3 fruit fly cellular contexts compared by ENCODE assay signal in genomic region chr3R:23149021-23149571, dm6.
A peak's percentile ranks its signal among the peaks of the same experiment; 100 is the strongest.
TF ChIP-seq lines count a peak whose summit lies in the region.

No protein-coding gene starts in this region.

TF ChIP-seq in whole organism, embryonic, 481 proteins besides CTCF, POLR2A, EP300 and RAD21 (continued from another document and continues in another):
- TF ChIP-seq CG33557 (GFP tag; optimal IDR thresholded peaks at IDR 0.05; lab: Kevin White, UChicago) (peak; percentile 62), Dp (GFP tag; optimal IDR thresholded peaks at IDR 0.05; lab: Kevin White, UChicago) (no peak), fu2 (GFP tag; optimal IDR thresholded peaks at IDR 0.05; lab: Kevin White, UChicago) (no peak), Atf3 (GFP tag; optimal IDR thresholded peaks at IDR 0.05; lab: Kevin White, UChicago) (no peak), Atf-2 (GFP tag; optimal IDR thresholded peaks at IDR 0.05; lab: Kevin White, UChicago) (no peak), Scr (GFP tag; IDR thresholded peaks at IDR 0.05; lab: Robert Waterston, UW; ENCODE audit: partially characterized antibody) (no peak), CG6854 (GFP tag; optimal IDR thresholded peaks at IDR 0.05; lab: Kevin White, UChicago) (no peak), exex (tag; optimal IDR thresholded peaks at IDR 0.05; lab: Kevin White, UChicago) (no peak), Side (GFP tag; optimal IDR thresholded peaks at IDR 0.05; lab: Kevin White, UChicago) (no peak), Lhr (GFP tag; optimal IDR thresholded peaks at IDR 0.05; lab: Kevin White, UChicago) (no peak), MESR4 (GFP tag; optimal IDR thresholded peaks at IDR 0.05; lab: Kevin White, UChicago) (no peak), Neu2 (GFP tag; optimal IDR thresholded peaks at IDR 0.05; lab: Kevin White, UChicago; ENCODE audit: borderline replicate concordance) (no peak), run (tag; optimal IDR thresholded peaks at IDR 0.05; lab: Kevin White, UChicago) (no peak), CG34224 (GFP tag; IDR thresholded peaks at IDR 0.05; lab: Robert Waterston, UW; ENCODE audit: partially characterized antibody) (no peak), ro (GFP tag; IDR thresholded peaks at IDR 0.05; lab: Robert Waterston, UW) (no peak), CG42726 (GFP tag; IDR thresholded peaks at IDR 0.05; lab: Robert Waterston, UW; ENCODE audit: partially characterized antibody) (no peak), vfl (GFP tag; optimal IDR thresholded peaks at IDR 0.05; lab: Kevin White, UChicago) (no peak), CG3995 (GFP tag; optimal IDR thresholded peaks at IDR 0.05; lab: Kevin White, UChicago) (no peak), p53 (GFP tag; optimal IDR thresholded peaks at IDR 0.05; lab: Kevin White, UChicago) (no peak), CG17385 (GFP tag; optimal IDR thresholded peaks at IDR 0.05; lab: Kevin White, UChicago) (peak; percentile 3), chinmo (GFP tag; IDR thresholded peaks at IDR 0.05; lab: Robert Waterston, UW; ENCODE audit: partially characterized antibody) (no peak), CHES-1-like (GFP tag; optimal IDR thresholded peaks at IDR 0.05; lab: Kevin White, UChicago) (no peak), Ets65A (GFP tag; lab: Kevin White, UChicago) (peak; percentile 61), unc-4 (GFP tag; IDR thresholded peaks at IDR 0.05; lab: Robert Waterston, UW; ENCODE audit: partially characterized antibody) (no peak), Kr (GFP tag; optimal IDR thresholded peaks at IDR 0.05; lab: Kevin White, UChicago) (no peak), CG11695 (GFP tag; IDR thresholded peaks at IDR 0.05; lab: Robert Waterston, UW) (0 out of 3 replicates have a peak, but pooled peaks have one; percentile 25), crol (GFP tag; IDR thresholded peaks at IDR 0.05; lab: Robert Waterston, UW) (no peak), dati (GFP tag; IDR thresholded peaks at IDR 0.05; lab: Robert Waterston, UW) (no peak), CG16815 (GFP tag; optimal IDR thresholded peaks at IDR 0.05; lab: Kevin White, UChicago) (peak; percentile 60), CG4730 (GFP tag; IDR thresholded peaks at IDR 0.05; lab: Robert Waterston, UW) (no peak), otp (GFP tag; IDR thresholded peaks at IDR 0.05; lab: Robert Waterston, UW) (no peak), CG7963 (GFP tag; IDR thresholded peaks at IDR 0.05; lab: Robert Waterston, UW; ENCODE audit: partially characterized antibody) (no peak), Sry-β (GFP tag; optimal IDR thresholded peaks at IDR 0.05; lab: Kevin White, UChicago) (peak; percentile 33), CG12391 (tag; optimal IDR thresholded peaks at IDR 0.05; lab: Kevin White, UChicago) (peak; percentile 63), az2 (GFP tag; optimal IDR thresholded peaks at IDR 0.05; lab: Kevin White, UChicago) (peak; percentile 14), CG9727 (GFP tag; optimal IDR thresholded peaks at IDR 0.05; lab: Kevin White, UChicago) (peak; percentile 72), CG10543 (GFP tag; optimal IDR thresholded peaks at IDR 0.05; lab: Kevin White, UChicago) (no peak), gem (tag; optimal IDR thresholded peaks at IDR 0.05; lab: Kevin White, UChicago) (peak; percentile 64), CG14710 (tag; optimal IDR thresholded peaks at IDR 0.05; lab: Kevin White, UChicago) (peak; percentile 68), so (GFP tag; IDR thresholded peaks at IDR 0.05; lab: Robert Waterston, UW) (0 out of 3 replicates have a peak, but pooled peaks have one; percentile 20), chif (GFP tag; optimal IDR thresholded peaks at IDR 0.05; lab: Kevin White, UChicago) (no peak), bbx (GFP tag; IDR thresholded peaks at IDR 0.05; lab: Robert Waterston, UW; ENCODE audit: partially characterized antibody) (no peak), CG11247 (GFP tag; IDR thresholded peaks at IDR 0.05; lab: Robert Waterston, UW) (no peak), vnd (GFP tag; IDR thresholded peaks at IDR 0.05; lab: Robert Waterston, UW; ENCODE audit: partially characterized antibody) (no peak)

TF ChIP-seq in whole organism, prepupa, 60 proteins besides CTCF, POLR2A, EP300 and RAD21 (continued from another document):
- TF ChIP-seq ss (GFP tag; optimal IDR thresholded peaks at IDR 0.05; lab: Kevin White, UChicago) (peak; percentile 76 to 90), CG31627 (GFP tag; optimal IDR thresholded peaks at IDR 0.05; lab: Kevin White, UChicago) (peak; percentile 36), eg (GFP tag; IDR thresholded peaks at IDR 0.05; lab: Robert Waterston, UW) (0 out of 3 replicates have a peak, but pooled peaks have one; percentile 34), CG6792 (GFP tag; optimal IDR thresholded peaks at IDR 0.05; lab: Kevin White, UChicago) (peak; percentile 76), acj6 (GFP tag; optimal IDR thresholded peaks at IDR 0.05; lab: Kevin White, UChicago) (peak; percentile 83), Hr39 (GFP tag; optimal IDR thresholded peaks at IDR 0.05; lab: Kevin White, UChicago) (no peak), Eip93F (GFP tag; optimal IDR thresholded peaks at IDR 0.05; lab: Kevin White, UChicago) (peak; percentile 18), spab (GFP tag; optimal IDR thresholded peaks at IDR 0.05; lab: Kevin White, UChicago) (peak; percentile 90), achi (GFP tag; optimal IDR thresholded peaks at IDR 0.05; lab: Kevin White, UChicago) (peak; percentile 86), CG6854 (GFP tag; optimal IDR thresholded peaks at IDR 0.05; lab: Kevin White, UChicago) (peak; percentile 77), CG7368 (GFP tag; optimal IDR thresholded peaks at IDR 0.05; lab: Kevin White, UChicago) (peak; percentile 27), cyc (GFP tag; optimal IDR thresholded peaks at IDR 0.05; lab: Kevin White, UChicago) (peak; percentile 56), CG3032 (tag; optimal IDR thresholded peaks at IDR 0.05; lab: Kevin White, UChicago) (peak; percentile 90), fd85E (GFP tag; optimal IDR thresholded peaks at IDR 0.05; lab: Kevin White, UChicago) (peak; percentile 39), Ets21C (GFP tag; optimal IDR thresholded peaks at IDR 0.05; lab: Kevin White, UChicago) (peak; percentile 8), Gug (GFP tag; IDR thresholded peaks at IDR 0.05; lab: Robert Waterston, UW) (peak; percentile 32; the same call in 1 of the 2 replicates), Blimp-1 (GFP tag; optimal IDR thresholded peaks at IDR 0.05; lab: Kevin White, UChicago) (peak; percentile 71), salr (GFP tag; optimal IDR thresholded peaks at IDR 0.05; lab: Kevin White, UChicago) (peak; percentile 52 to 77), CG32006 (GFP tag; optimal IDR thresholded peaks at IDR 0.05; lab: Kevin White, UChicago) (peak; percentile 52), Met (GFP tag; optimal IDR thresholded peaks at IDR 0.05; lab: Kevin White, UChicago) (peak; percentile 78), CG6276 (GFP tag; optimal IDR thresholded peaks at IDR 0.05; lab: Kevin White, UChicago) (peak; percentile 17), vri (GFP tag; optimal IDR thresholded peaks at IDR 0.05; lab: Kevin White, UChicago) (peak; percentile 73), CG11902 (GFP tag; optimal IDR thresholded peaks at IDR 0.05; lab: Kevin White, UChicago) (peak; percentile 72), svp (GFP tag; lab: Kevin White, UChicago) (peak; percentile 91), Sox15 (GFP tag; optimal IDR thresholded peaks at IDR 0.05; lab: Kevin White, UChicago) (peak; percentile 48), CG8632 (GFP tag; optimal IDR thresholded peaks at IDR 0.05; lab: Kevin White, UChicago) (peak; percentile 90), Smox (GFP tag; optimal IDR thresholded peaks at IDR 0.05; lab: Kevin White, UChicago) (no peak), lz (GFP tag; optimal IDR thresholded peaks at IDR 0.05; lab: Kevin White, UChicago) (peak; percentile 59), CG6163 (GFP tag; IDR thresholded peaks at IDR 0.05; lab: Robert Waterston, UW) (peak; percentile 79), CG11762 (GFP tag; optimal IDR thresholded peaks at IDR 0.05; lab: Kevin White, UChicago; ENCODE audit: insufficient read depth) (peak; percentile 53), pdm3 (GFP tag; optimal IDR thresholded peaks at IDR 0.05; lab: Kevin White, UChicago) (no peak), esn (GFP tag; optimal IDR thresholded peaks at IDR 0.05; lab: Kevin White, UChicago) (peak; percentile 85), CG8119 (GFP tag; IDR thresholded peaks at IDR 0.05; lab: Robert Waterston, UW) (peak; percentile 84), Hr38 (GFP tag; optimal IDR thresholded peaks at IDR 0.05; lab: Kevin White, UChicago) (no peak), fd59A (GFP tag; optimal IDR thresholded peaks at IDR 0.05; lab: Kevin White, UChicago) (peak; percentile 80), Sox102F (GFP tag; optimal IDR thresholded peaks at IDR 0.05; lab: Kevin White, UChicago) (peak; percentile 77)

TF ChIP-seq in whole organism, wandering third instar larva, 38 proteins besides CTCF, POLR2A, EP300 and RAD21 (continued from another document):
- TF ChIP-seq sv (GFP tag; optimal IDR thresholded peaks at IDR 0.05; lab: Kevin White, UChicago) (no peak), CrebA (GFP tag; optimal IDR thresholded peaks at IDR 0.05; lab: Kevin White, UChicago; ENCODE audit: borderline replicate concordance) (peak; percentile 2), Sp1 (GFP tag; optimal IDR thresholded peaks at IDR 0.05; lab: Kevin White, UChicago) (peak; percentile 88), Hr83 (GFP tag; optimal IDR thresholded peaks at IDR 0.05; lab: Kevin White, UChicago; ENCODE audit: poor library complexity, severe bottlenecking) (no peak), Hnf4 (GFP tag; optimal IDR thresholded peaks at IDR 0.05; lab: Kevin White, UChicago) (peak; percentile 51), fru (GFP tag; optimal IDR thresholded peaks at IDR 0.05; lab: Kevin White, UChicago) (peak; percentile 73), jim (GFP tag; optimal IDR thresholded peaks at IDR 0.05; lab: Kevin White, UChicago) (no peak), h (GFP tag; optimal IDR thresholded peaks at IDR 0.05; lab: Kevin White, UChicago) (peak; percentile 77)
TF ChIP-seq in whole organism, wandering third instar larva: peak in this region for 18.
